Worm (Caenorhabditis elegans) whole organism, L2 larva: Measurements from ENCODE around the gene mak-1.

ENCODE experiments used
- C34F6.9 ChIP-seq: fragments of 150-350 bp; optimal IDR thresholded peaks from 2 replicates; lab custom pipeline; 2014; ENCODE audit warnings: missing biosample characterization, missing genetic modification characterization
- F13H6.1 ChIP-seq: sonication (generic microtip); optimal IDR thresholded peaks from 2 replicates; lab custom pipeline; 2016; ENCODE audit warnings: missing genetic modification characterization, missing compliant biosample characterization
- R02D3.7 ChIP-seq: fragments of 150-350 bp; optimal IDR thresholded peaks from 2 replicates; lab custom pipeline; 2014; ENCODE audit warnings: missing biosample characterization, missing genetic modification characterization
- Y55F3AM.14 ChIP-seq: fragments of 200-800 bp; sonication (Bioruptor generic); optimal IDR thresholded peaks from 2 replicates; lab custom pipeline; 2018; ENCODE audit warnings: mild to moderate bottlenecking, missing genetic modification characterization, missing compliant biosample characterization
- ZK546.5 ChIP-seq: sonication (generic microtip); optimal IDR thresholded peaks from 2 replicates; lab custom pipeline; 2017; ENCODE audit warnings: missing biosample characterization, missing genetic modification characterization
- ama-1 ChIP-seq: fragments of 150-350 bp; optimal IDR thresholded peaks from 2 replicates; lab custom pipeline; 2018; ENCODE audit warnings: inconsistent platforms
- blmp-1 ChIP-seq: sonication (generic microtip); optimal IDR thresholded peaks from 2 replicates; lab custom pipeline; 2017; ENCODE audit warnings: missing genetic modification characterization, mild to moderate bottlenecking, missing compliant biosample characterization, antibody characterized with exemption, moderate library complexity; ENCODE audit not compliant: insufficient read depth
- ceh-16 ChIP-seq: fragments of 150-350 bp; optimal IDR thresholded peaks from 2 replicates; lab custom pipeline; 2014; ENCODE audit warnings: missing biosample characterization, missing genetic modification characterization
- crh-2 ChIP-seq: sonication (generic microtip); optimal IDR thresholded peaks from 2 replicates; lab custom pipeline; 2017; ENCODE audit warnings: missing biosample characterization, missing genetic modification characterization
- dmd-4 ChIP-seq: sonication (generic microtip); optimal IDR thresholded peaks from 2 replicates; lab custom pipeline; 2017; ENCODE audit warnings: missing biosample characterization, missing genetic modification characterization
- egl-27 ChIP-seq: sonication (generic microtip); optimal IDR thresholded peaks from 3 replicates; lab custom pipeline; 2017; ENCODE audit warnings: missing biosample characterization, missing genetic modification reagents, missing genetic modification characterization
- elt-1 ChIP-seq: fragments of 150-350 bp; optimal IDR thresholded peaks from 2 replicates; lab custom pipeline; 2014; ENCODE audit warnings: missing biosample characterization, missing genetic modification characterization
- elt-3 ChIP-seq: sonication (generic microtip); optimal IDR thresholded peaks from 2 replicates; lab custom pipeline; 2017; ENCODE audit warnings: missing biosample characterization, missing genetic modification characterization
- fos-1 ChIP-seq: fragments of 150-350 bp; optimal IDR thresholded peaks from 2 replicates; lab custom pipeline; 2014; ENCODE audit warnings: missing biosample characterization, missing genetic modification characterization
- gmeb-1 ChIP-seq: fragments of 150-350 bp; optimal IDR thresholded peaks from 2 replicates; lab custom pipeline; 2014; ENCODE audit warnings: missing biosample characterization, missing genetic modification characterization
- lin-11 ChIP-seq: fragments of 150-350 bp; sonication (generic microtip); optimal IDR thresholded peaks from 2 replicates; lab custom pipeline; 2014; ENCODE audit warnings: missing biosample characterization, missing genetic modification characterization, inconsistent platforms, mixed read lengths
- lin-13 ChIP-seq: fragments of 150-350 bp; optimal IDR thresholded peaks from 2 replicates; lab custom pipeline; 2014; ENCODE audit warnings: missing biosample characterization, missing genetic modification reagents, missing genetic modification characterization
- lin-39 ChIP-seq: fragments of 150-350 bp; optimal IDR thresholded peaks from 2 replicates; lab custom pipeline; 2014; ENCODE audit warnings: missing biosample characterization, missing genetic modification reagents, missing genetic modification characterization
- lsy-2 ChIP-seq, 2 experiments: fragments of 150-350 bp in 1 of 2; sonication (generic microtip) in 1 of 2; optimal IDR thresholded peaks; 2 replicates each; lab custom pipeline; 2014 to 2017; ENCODE audit warnings: missing biosample characterization in 2 of 2, missing genetic modification characterization in 2 of 2
- mab-5 ChIP-seq: fragments of 150-350 bp; optimal IDR thresholded peaks from 2 replicates; lab custom pipeline; 2014; ENCODE audit warnings: missing biosample characterization, missing genetic modification characterization
- nhr-10 ChIP-seq: sonication (generic microtip); optimal IDR thresholded peaks from 2 replicates; lab custom pipeline; 2017; ENCODE audit warnings: missing biosample characterization, missing genetic modification characterization
- nhr-12 ChIP-seq: fragments of 150-350 bp; optimal IDR thresholded peaks from 2 replicates; lab custom pipeline; 2014; ENCODE audit warnings: missing biosample characterization, missing genetic modification characterization
- nhr-129 ChIP-seq: fragments of 150-350 bp; optimal IDR thresholded peaks from 2 replicates; lab custom pipeline; 2014; ENCODE audit warnings: missing biosample characterization, missing genetic modification characterization
- nhr-21 ChIP-seq: fragments of 150-350 bp; optimal IDR thresholded peaks from 2 replicates; lab custom pipeline; 2014; ENCODE audit warnings: missing biosample characterization, missing genetic modification characterization
- nhr-237 ChIP-seq: fragments of 150-350 bp; optimal IDR thresholded peaks from 2 replicates; lab custom pipeline; 2014; ENCODE audit warnings: missing biosample characterization, missing genetic modification characterization
- nhr-6 ChIP-seq: fragments of 150-350 bp; optimal IDR thresholded peaks from 2 replicates; lab custom pipeline; 2014; ENCODE audit warnings: missing biosample characterization, missing genetic modification characterization
- peb-1 ChIP-seq: fragments of 150-350 bp; optimal IDR thresholded peaks from 2 replicates; lab custom pipeline; 2014; ENCODE audit warnings: missing biosample characterization, missing genetic modification characterization
- sem-4 ChIP-seq: fragments of 150-350 bp; optimal IDR thresholded peaks from 2 replicates; lab custom pipeline; 2014; ENCODE audit warnings: missing biosample characterization, missing genetic modification reagents, missing genetic modification characterization
- skn-1 ChIP-seq: sonication (generic microtip); optimal IDR thresholded peaks from 2 replicates; lab custom pipeline; 2017; ENCODE audit warnings: missing biosample characterization, missing genetic modification characterization
- sma-3 ChIP-seq: sonication (generic microtip); optimal IDR thresholded peaks from 2 replicates; lab custom pipeline; 2016; ENCODE audit warnings: missing genetic modification reagents, missing genetic modification characterization, missing compliant biosample characterization
- sma-9 ChIP-seq, 2 experiments: fragments of 150-350 bp in 1 of 2; sonication (generic microtip) in 1 of 2; optimal IDR thresholded peaks; 2 replicates each; lab custom pipeline; 2014 to 2016; ENCODE audit warnings: missing genetic modification characterization in 2 of 2, mild to moderate bottlenecking in 1 of 2, missing biosample characterization in 1 of 2, missing compliant biosample characterization in 1 of 2, missing genetic modification reagents in 1 of 2, moderate library complexity in 1 of 2
- unc-55 ChIP-seq: fragments of 150-350 bp; sonication (generic microtip); optimal IDR thresholded peaks from 3 replicates; lab custom pipeline; 2014; ENCODE audit warnings: missing biosample characterization, missing genetic modification reagents, missing genetic modification characterization
- unc-62 ChIP-seq: fragments of 150-350 bp; optimal IDR thresholded peaks from 2 replicates; lab custom pipeline; 2014; ENCODE audit warnings: missing biosample characterization, missing genetic modification reagents, missing genetic modification characterization
- zag-1 ChIP-seq: fragments of 150-350 bp; optimal IDR thresholded peaks from 2 replicates; lab custom pipeline; 2014; ENCODE audit warnings: missing biosample characterization, missing genetic modification characterization
- ztf-1 ChIP-seq: fragments of 200-800 bp; sonication (Bioruptor generic); conservative IDR thresholded peaks from 2 replicates; pipeline ENCODE4 v1.3.6; 2022; ENCODE audit warnings: missing genetic modification characterization, missing compliant biosample characterization
- ztf-11 ChIP-seq: sonication (generic microtip); optimal IDR thresholded peaks from 2 replicates; lab custom pipeline; 2017; ENCODE audit warnings: missing biosample characterization, missing genetic modification characterization
- ztf-4 ChIP-seq: fragments of 150-350 bp; optimal IDR thresholded peaks from 2 replicates; lab custom pipeline; 2014; ENCODE audit warnings: missing biosample characterization, missing genetic modification characterization

mak-1 gene

DNA sequence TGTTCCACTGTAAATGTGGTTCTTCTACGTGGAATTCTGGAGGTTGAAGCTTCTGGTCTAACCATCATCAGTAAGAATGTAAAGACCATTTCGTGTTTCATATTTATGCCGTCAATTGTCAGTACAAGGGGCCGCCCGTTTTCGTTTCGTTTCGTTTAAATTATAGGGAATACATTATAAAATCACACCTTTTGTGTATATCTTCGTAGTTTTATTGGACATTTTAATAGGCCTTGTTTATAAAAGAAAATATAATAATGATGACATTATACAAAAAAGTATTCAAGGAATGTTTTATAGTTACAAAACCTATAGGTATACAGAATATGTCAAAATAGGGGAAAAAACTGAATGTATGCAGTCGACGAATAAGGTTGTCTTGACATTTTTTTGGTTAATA lies 40.1 kb upstream of the mak-1 start, which contains the start of gene ceh-7:
ceh-7 (minus strand) TSS at position 101 of the 400 bp plus-strand sequence.
- TF ChIP-seq C34F6.9 (tag; lab: Kevin White, UChicago) (no peak), skn-1 (no peak), nhr-21 (tag; lab: Kevin White, UChicago) (no peak), gmeb-1 (tag; lab: Kevin White, UChicago) (no peak), peb-1 (tag; lab: Kevin White, UChicago) (no peak), ztf-1 (GFP tag; lab: Robert Waterston, UW) (no peak), ztf-4 (tag; lab: Kevin White, UChicago) (no peak), sem-4 (no peak), lin-11 (tag; lab: Kevin White, UChicago) (no peak), blmp-1 (tag; lab: Kevin White, UChicago) (no peak), R02D3.7 (tag; lab: Kevin White, UChicago) (no peak), sma-9 (GFP tag; optimal IDR thresholded peaks at IDR 0.05; lab: Kevin White, UChicago) (no peak), sma-9 (tag; optimal IDR thresholded peaks at IDR 0.05; lab: Kevin White, UChicago) (no peak), ceh-16 (tag; lab: Kevin White, UChicago) (no peak), ama-1 (lab: Kevin White, UChicago) (no peak), ztf-11 (tag; lab: Kevin White, UChicago) (no peak)

DNA sequence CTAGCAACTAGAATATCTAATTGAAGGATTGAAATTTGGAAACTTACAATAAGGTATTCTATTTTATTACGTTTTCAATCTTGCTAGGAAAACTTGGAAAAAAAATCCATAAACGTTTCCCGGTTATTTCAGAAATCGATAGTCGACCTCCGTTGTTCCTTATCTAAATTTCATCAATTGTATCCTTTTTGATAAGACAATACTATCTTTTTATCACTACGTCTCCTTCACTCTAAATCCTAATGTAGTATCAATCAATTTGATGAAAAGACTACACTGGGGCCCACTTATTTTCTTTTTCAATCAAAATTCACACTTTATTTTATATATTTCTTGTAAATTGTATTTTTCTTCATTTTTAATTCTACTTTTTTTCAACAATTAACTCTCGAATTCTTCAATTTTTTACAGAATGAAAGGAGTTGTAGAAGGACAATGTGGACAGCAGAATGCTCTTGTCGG lies 39.4 kb upstream of the mak-1 start, which contains the start of gene prx-5:
prx-5 (plus strand) TSS at position 412 of the 462 bp plus-strand sequence.
- no peak for TF ChIP-seq ztf-1 (GFP tag; lab: Robert Waterston, UW)
- TF ChIP-seq fos-1, result peak; percentile 51
- TF ChIP-seq, all 48 proteins: peak for 1

DNA sequence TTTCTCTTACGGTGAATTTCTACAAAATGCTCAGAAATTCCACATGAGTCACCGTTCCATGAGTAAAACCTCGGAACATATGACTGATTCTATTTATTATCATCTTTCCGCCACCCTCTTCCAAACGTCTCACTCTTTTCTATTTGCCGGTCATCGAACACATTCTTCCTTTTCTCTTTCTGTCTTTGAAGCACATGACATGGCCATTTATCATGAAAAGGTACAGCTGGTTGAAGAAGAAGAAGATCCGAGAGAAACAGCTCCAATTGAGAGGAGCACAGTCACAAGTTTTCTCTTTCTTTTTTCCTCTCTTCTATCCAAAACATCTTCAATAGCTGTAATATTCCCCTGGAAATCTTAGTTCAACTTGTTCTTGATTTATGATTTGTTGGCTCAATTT lies 36.8 kb upstream of the mak-1 start, which contains the start of gene cup-16:
cup-16 (plus strand) TSS at position 132 of the 400 bp plus-strand sequence.
- TF ChIP-seq lsy-2 (tag; optimal IDR thresholded peaks at IDR 0.05; lab: Kevin White, UChicago) (peak in 1 of 2 experiments; percentile 63), R02D3.7 (tag; lab: Kevin White, UChicago) (no peak), sma-3 (GFP tag; lab: Kevin White, UChicago) (no peak), unc-62 (GFP tag; lab: Kevin White, UChicago) (peak; percentile 13), egl-27 (tag; lab: Kevin White, UChicago) (no peak), sma-9 (GFP tag; optimal IDR thresholded peaks at IDR 0.05; lab: Kevin White, UChicago) (peak; percentile 64), sma-9 (tag; optimal IDR thresholded peaks at IDR 0.05; lab: Kevin White, UChicago) (no peak), nhr-237 (tag; lab: Kevin White, UChicago) (no peak), C34F6.9 (tag; lab: Kevin White, UChicago) (peak; percentile 19), F13H6.1 (tag; lab: Kevin White, UChicago) (peak; percentile 55), elt-3 (tag; lab: Kevin White, UChicago) (no peak), nhr-21 (tag; lab: Kevin White, UChicago) (no peak), ztf-11 (tag; lab: Kevin White, UChicago) (no peak), ztf-1 (GFP tag; lab: Robert Waterston, UW) (no peak), gmeb-1 (tag; lab: Kevin White, UChicago) (no peak), mab-5 (tag; lab: Kevin White, UChicago) (peak; percentile 20), nhr-129 (tag; lab: Kevin White, UChicago) (peak; percentile 38), ZK546.5 (tag; lab: Kevin White, UChicago) (no peak), unc-55 (GFP tag; lab: Kevin White, UChicago) (no peak), nhr-12 (tag; lab: Kevin White, UChicago) (no peak), lin-39 (tag; lab: Kevin White, UChicago) (no peak), sem-4 (peak; percentile 6)

DNA sequence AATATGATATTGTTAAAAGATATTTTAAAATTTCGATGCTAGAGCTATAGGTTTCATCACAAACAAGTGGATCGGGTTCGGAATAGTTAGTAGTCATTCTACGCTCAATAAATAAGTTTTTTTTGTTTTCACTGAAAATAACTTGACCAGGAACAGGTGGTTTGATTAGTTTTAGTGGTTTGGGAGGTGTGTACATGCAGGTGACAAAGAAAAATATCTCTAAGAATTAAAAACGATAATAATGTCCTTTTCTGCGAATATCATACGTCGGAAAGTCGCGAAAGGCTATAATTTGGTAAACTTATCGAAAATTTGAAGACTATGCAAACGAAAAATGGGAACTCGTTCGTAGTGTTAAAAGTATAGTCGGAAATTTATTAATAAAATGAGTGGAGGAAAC lies 33.6 kb upstream of the mak-1 start, which contains the start of gene srg-15:
srg-15 (minus strand) TSS at position 101 of the 400 bp plus-strand sequence.
- TF ChIP-seq ama-1 (lab: Kevin White, UChicago) (no peak), nhr-237 (tag; lab: Kevin White, UChicago) (no peak), Y55F3AM.14 (no peak), blmp-1 (tag; lab: Kevin White, UChicago) (no peak), zag-1 (tag; lab: Kevin White, UChicago) (no peak)

DNA sequence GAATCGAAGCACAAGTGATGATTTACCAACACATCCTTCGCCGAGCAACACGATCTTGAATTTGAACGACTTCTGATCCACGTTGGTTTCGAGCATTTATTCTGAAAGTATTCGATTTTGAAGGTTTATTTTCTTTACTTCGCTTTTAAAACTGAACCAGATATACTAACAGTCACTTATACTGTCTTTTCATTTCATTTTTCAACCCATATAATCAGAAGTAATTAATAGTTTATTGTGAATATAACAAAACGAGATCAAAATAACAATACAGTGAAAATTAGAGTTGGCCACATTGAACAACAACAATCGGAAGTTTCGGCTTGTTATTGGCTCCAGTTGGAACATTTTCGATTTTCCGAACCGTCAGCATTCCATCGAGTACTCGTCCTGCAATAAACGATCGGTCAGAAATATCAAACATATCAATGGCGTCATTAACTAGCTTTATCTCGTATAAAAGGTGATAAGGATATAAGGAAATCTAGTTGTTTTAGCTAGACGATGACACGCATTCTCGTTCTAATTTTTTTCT lies 28.9 kb upstream of the mak-1 start, which contains the start of the genes rab-21 and T01B7.13:
rab-21 (minus strand) TSS at position 101 of the 535 bp plus-strand sequence.
T01B7.13 (plus strand) TSS at position 485 of the 535 bp plus-strand sequence.
- TF ChIP-seq ztf-11 (tag; lab: Kevin White, UChicago) (no peak), elt-3 (tag; lab: Kevin White, UChicago) (no peak), nhr-6 (tag; lab: Kevin White, UChicago) (no peak), fos-1 (no peak), dmd-4 (tag; lab: Kevin White, UChicago) (no peak), lin-11 (tag; lab: Kevin White, UChicago) (no peak), elt-1 (tag; lab: Kevin White, UChicago) (no peak), skn-1 (no peak), nhr-129 (tag; lab: Kevin White, UChicago) (no peak), ztf-4 (tag; lab: Kevin White, UChicago) (no peak), nhr-237 (tag; lab: Kevin White, UChicago) (no peak), ama-1 (lab: Kevin White, UChicago) (no peak), ceh-16 (tag; lab: Kevin White, UChicago) (no peak), lin-13 (no peak), zag-1 (tag; lab: Kevin White, UChicago) (no peak), unc-55 (GFP tag; lab: Kevin White, UChicago) (no peak), crh-2 (tag; lab: Kevin White, UChicago) (no peak), unc-62 (GFP tag; lab: Kevin White, UChicago) (no peak), nhr-10 (tag; lab: Kevin White, UChicago) (no peak)
